Worm (Caenorhabditis elegans) whole organism, mixed stage, embryonic: ENCODE measurements around the gene ribo-1.
A peak's percentile ranks its signal among the peaks of the same experiment; 100 is the strongest.

Experiments used
- M03D4.4 ChIP-seq: sonication (generic microtip); optimal IDR thresholded peaks from 2 replicates; lab custom pipeline; 2017; ENCODE audit warnings: mild to moderate bottlenecking, missing genetic modification characterization, missing compliant biosample characterization
- bed-3 ChIP-seq: fragments of 200-800 bp; sonication (Bioruptor generic); optimal IDR thresholded peaks from 3 replicates; lab custom pipeline; 2018; ENCODE audit warnings: mild to moderate bottlenecking, missing genetic modification characterization, moderate library complexity, missing compliant biosample characterization
- blmp-1 ChIP-seq: fragments of 150-350 bp; optimal IDR thresholded peaks from 2 replicates; lab custom pipeline; 2014; ENCODE audit warnings: missing biosample characterization, missing genetic modification characterization
- ceh-43 ChIP-seq: fragments of 200-800 bp; sonication (Bioruptor generic); optimal IDR thresholded peaks from 2 replicates; lab custom pipeline; 2018; ENCODE audit warnings: mild to moderate bottlenecking, missing genetic modification characterization, moderate library complexity, missing compliant biosample characterization
- ceh-83 ChIP-seq: fragments of 200-800 bp; sonication (Bioruptor generic); optimal IDR thresholded peaks from 2 replicates; lab custom pipeline; 2018; ENCODE audit warnings: mild to moderate bottlenecking, missing genetic modification characterization, missing compliant biosample characterization
- ces-1 ChIP-seq: fragments of 150-350 bp; optimal IDR thresholded peaks from 2 replicates; lab custom pipeline; 2014; ENCODE audit warnings: missing biosample characterization, missing genetic modification reagents, missing genetic modification characterization
- cnd-1 ChIP-seq: fragments of 200-800 bp; sonication (Bioruptor generic); optimal IDR thresholded peaks from 2 replicates; lab custom pipeline; 2018; ENCODE audit warnings: mild to moderate bottlenecking, missing genetic modification characterization, missing compliant biosample characterization
- drap-1 ChIP-seq: fragments of 200-800 bp; sonication (Bioruptor generic); optimal IDR thresholded peaks from 3 replicates; lab custom pipeline; 2018; ENCODE audit warnings: mild to moderate bottlenecking, missing genetic modification characterization, missing compliant biosample characterization
- elt-3 ChIP-seq: fragments of 150-350 bp; optimal IDR thresholded peaks from 2 replicates; lab custom pipeline; 2014; ENCODE audit warnings: missing biosample characterization, missing genetic modification characterization
- flh-1 ChIP-seq: fragments of 200-800 bp; sonication (Bioruptor generic); optimal IDR thresholded peaks from 2 replicates; lab custom pipeline; 2018; ENCODE audit warnings: mild to moderate bottlenecking, missing genetic modification characterization, moderate library complexity, missing compliant biosample characterization
- ham-2 ChIP-seq: fragments of 200-800 bp; sonication (Bioruptor generic); optimal IDR thresholded peaks from 2 replicates; lab custom pipeline; 2018; ENCODE audit warnings: mild to moderate bottlenecking, missing genetic modification characterization, missing compliant biosample characterization
- hlh-1 ChIP-seq: fragments of 150-350 bp; optimal IDR thresholded peaks from 2 replicates; lab custom pipeline; 2014; ENCODE audit warnings: missing biosample characterization, missing genetic modification reagents, missing genetic modification characterization
- lin-13 ChIP-seq: fragments of 150-350 bp; optimal IDR thresholded peaks from 2 replicates; lab custom pipeline; 2014; ENCODE audit warnings: missing biosample characterization, missing genetic modification characterization
- lin-32 ChIP-seq: fragments of 200-800 bp; sonication (Bioruptor generic); optimal IDR thresholded peaks from 2 replicates; lab custom pipeline; 2018; ENCODE audit warnings: mild to moderate bottlenecking, missing genetic modification characterization, missing compliant biosample characterization
- lsy-2 ChIP-seq: fragments of 150-350 bp; optimal IDR thresholded peaks from 2 replicates; lab custom pipeline; 2014; ENCODE audit warnings: missing biosample characterization, missing genetic modification characterization
- mab-5 ChIP-seq: fragments of 150-350 bp; optimal IDR thresholded peaks from 2 replicates; lab custom pipeline; 2014; ENCODE audit warnings: missing biosample characterization, missing genetic modification characterization
- mep-1 ChIP-seq: fragments of 150-350 bp; optimal IDR thresholded peaks from 2 replicates; lab custom pipeline; 2017; ENCODE audit warnings: missing biosample characterization, missing genetic modification reagents, missing genetic modification characterization, inconsistent platforms
- mls-2 ChIP-seq: sonication (generic microtip); optimal IDR thresholded peaks from 2 replicates; lab custom pipeline; 2016; ENCODE audit warnings: mild to moderate bottlenecking, missing genetic modification characterization, moderate library complexity, missing compliant biosample characterization
- nhr-12 ChIP-seq: fragments of 150-350 bp; optimal IDR thresholded peaks from 2 replicates; lab custom pipeline; 2014; ENCODE audit warnings: missing biosample characterization, missing genetic modification characterization
- nhr-2 ChIP-seq: fragments of 150-350 bp; optimal IDR thresholded peaks from 2 replicates; lab custom pipeline; 2014; ENCODE audit warnings: missing biosample characterization, missing genetic modification characterization
- nhr-237 ChIP-seq: fragments of 150-350 bp; optimal IDR thresholded peaks from 2 replicates; lab custom pipeline; 2014; ENCODE audit warnings: missing biosample characterization, missing genetic modification characterization
- nhr-28 ChIP-seq: fragments of 150-350 bp; optimal IDR thresholded peaks from 2 replicates; lab custom pipeline; 2014; ENCODE audit warnings: missing biosample characterization, missing genetic modification characterization
- nhr-76 ChIP-seq: sonication (generic microtip); optimal IDR thresholded peaks from 2 replicates; lab custom pipeline; 2017; ENCODE audit warnings: missing biosample characterization, missing genetic modification characterization
- snpc-4 ChIP-seq: fragments of 150-350 bp; optimal IDR thresholded peaks from 2 replicates; lab custom pipeline; 2014; ENCODE audit warnings: missing biosample characterization, missing genetic modification characterization
- sptf-1 ChIP-seq: sonication (generic microtip); optimal IDR thresholded peaks from 2 replicates; lab custom pipeline; 2017; ENCODE audit warnings: mild to moderate bottlenecking, missing genetic modification characterization, moderate library complexity, missing compliant biosample characterization
- tbx-8 ChIP-seq: fragments of 200-800 bp; sonication (Bioruptor generic); optimal IDR thresholded peaks from 2 replicates; lab custom pipeline; 2018; ENCODE audit warnings: mild to moderate bottlenecking, missing genetic modification characterization, moderate library complexity, missing compliant biosample characterization
- unc-120 ChIP-seq: sonication (generic microtip); optimal IDR thresholded peaks from 2 replicates; lab custom pipeline; 2017; ENCODE audit warnings: missing genetic modification characterization, missing compliant biosample characterization; ENCODE audit not compliant: poor library complexity, severe bottlenecking
- unc-62 ChIP-seq: fragments of 150-350 bp; optimal IDR thresholded peaks from 2 replicates; lab custom pipeline; 2014; ENCODE audit warnings: missing biosample characterization, missing genetic modification reagents, missing genetic modification characterization
- zip-8 ChIP-seq: fragments of 150-350 bp; optimal IDR thresholded peaks from 2 replicates; lab custom pipeline; 2014; ENCODE audit warnings: missing biosample characterization, missing genetic modification characterization
- ztf-11 ChIP-seq: fragments of 150-350 bp; optimal IDR thresholded peaks from 2 replicates; lab custom pipeline; 2014; ENCODE audit warnings: missing biosample characterization, missing genetic modification characterization

The ribo-1 gene

DNA sequence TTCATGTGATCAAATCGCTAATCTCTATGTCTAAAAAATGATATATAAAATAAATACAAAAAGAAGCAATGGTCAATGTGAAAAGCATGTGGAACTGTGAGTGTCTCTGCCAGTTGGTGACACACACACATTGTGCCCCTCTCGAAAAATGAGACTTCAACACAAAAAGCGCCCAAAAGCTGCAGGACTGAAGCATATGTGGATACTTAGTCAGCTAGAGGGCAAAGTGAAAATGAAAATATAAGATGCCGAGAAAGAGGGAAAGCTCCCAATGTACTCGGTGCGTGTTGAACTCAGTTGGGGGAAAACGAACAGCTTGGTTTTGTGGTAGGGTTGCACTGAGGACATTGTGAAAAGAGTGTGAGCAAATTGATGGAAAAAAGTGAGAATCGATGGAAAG is 29.3 kb upstream of the ribo-1 start:
- TF ChIP-seq tbx-8 (GFP tag; lab: Kevin White, UChicago) (no peak), unc-62 (GFP tag; lab: Kevin White, UChicago) (peak; percentile 21), ces-1 (GFP tag; lab: Kevin White, UChicago) (peak; percentile 57), hlh-1 (peak; percentile 45), ztf-11 (tag; lab: Kevin White, UChicago) (no peak)

DNA sequence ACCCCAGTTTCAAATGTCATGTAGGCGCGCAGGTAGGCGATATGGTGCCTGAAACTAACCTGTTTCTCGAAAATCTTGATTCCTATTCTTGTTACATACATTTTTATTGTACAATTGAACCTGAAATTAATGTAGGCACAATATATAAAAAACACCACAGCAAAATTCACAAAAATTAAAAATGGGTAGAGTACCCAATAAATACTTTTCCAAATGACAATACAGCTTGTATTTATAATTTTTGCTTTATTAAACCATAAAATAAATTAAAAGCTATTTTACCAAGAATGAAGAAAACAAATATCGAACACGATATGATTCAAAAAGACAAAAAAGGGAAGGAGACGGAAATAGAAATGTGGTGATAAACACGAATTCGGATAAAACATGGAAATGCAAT is 27.1 kb upstream of the ribo-1 start, which contains the start of gene tre-2:
Gene tre-2, minus strand, starts transcription at position 101 of the 400 bp plus-strand sequence.
- TF ChIP-seq ces-1 (GFP tag; lab: Kevin White, UChicago) (no peak), flh-1 (GFP tag; lab: Kevin White, UChicago) (no peak), blmp-1 (no peak), ceh-83 (GFP tag; lab: Kevin White, UChicago) (no peak), ham-2 (GFP tag; lab: Kevin White, UChicago) (no peak), nhr-2 (tag; lab: Kevin White, UChicago) (no peak), sptf-1 (no peak), unc-62 (GFP tag; lab: Kevin White, UChicago) (no peak), bed-3 (no peak), unc-120 (tag; lab: Kevin White, UChicago) (no peak), nhr-28 (tag; lab: Kevin White, UChicago) (no peak), M03D4.4 (tag; lab: Kevin White, UChicago) (no peak), nhr-76 (tag; lab: Kevin White, UChicago) (no peak)

ce11 chrIV:6887601-6888099 is 22.8 kb upstream of the ribo-1 start, which contains the start of the genes T05A12.3 and T05A12.4:
Gene T05A12.3, minus strand, starts transcription at chrIV:6887651.
Gene T05A12.4, plus strand, starts transcription at chrIV:6887948.
- no peak for TF ChIP-seq ham-2 (GFP tag; lab: Kevin White, UChicago)
- peak; percentile 24 for TF ChIP-seq lsy-2 (tag; lab: Kevin White, UChicago)
- TF ChIP-seq drap-1 (GFP tag; lab: Kevin White, UChicago) = peak; percentile 27
- no peak for TF ChIP-seq bed-3
- peak; percentile 5 for TF ChIP-seq ces-1 (GFP tag; lab: Kevin White, UChicago)

ce11 chrIV:6903575-6903974 is 6.9 kb upstream of the ribo-1 start, which contains the start of gene T22D1.5:
Gene T22D1.5, plus strand, starts transcription at chrIV:6903950.
- TF ChIP-seq ztf-11 (tag; lab: Kevin White, UChicago) (no peak), snpc-4 (tag; lab: Kevin White, UChicago) (no peak), ceh-43 (GFP tag; lab: Kevin White, UChicago) (no peak), nhr-12 (tag; lab: Kevin White, UChicago) (no peak), mab-5 (no peak)

DNA sequence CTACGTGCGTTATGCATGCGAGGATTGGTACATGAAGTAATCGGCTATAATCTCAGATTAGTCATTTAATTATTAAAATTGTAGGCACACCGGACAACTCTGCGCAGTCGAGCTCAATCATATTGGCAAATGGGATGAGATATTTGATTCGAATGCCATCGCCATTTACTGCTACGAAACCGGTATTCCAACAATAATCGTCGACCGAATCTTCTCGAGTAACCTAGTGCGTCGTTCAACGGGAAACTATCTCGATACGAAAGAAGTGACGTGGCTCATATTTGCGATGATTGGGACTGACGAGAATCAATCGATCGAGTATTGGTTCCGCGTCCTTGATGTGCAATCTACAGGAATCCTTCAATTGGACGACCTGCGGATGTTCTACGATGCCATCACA is 5.9 kb upstream of the ribo-1 start:
- TF ChIP-seq snpc-4 (tag; lab: Kevin White, UChicago) (no peak), ham-2 (GFP tag; lab: Kevin White, UChicago) (no peak)

- TF ChIP-seq nhr-237 (no peak), elt-3 (tag; lab: Kevin White, UChicago) (no peak), M03D4.4 (tag; lab: Kevin White, UChicago) (no peak), cnd-1 (tag; lab: Kevin White, UChicago) (no peak), lin-13 (no peak), flh-1 (GFP tag; lab: Kevin White, UChicago) (no peak), nhr-76 (tag; lab: Kevin White, UChicago) (no peak), unc-62 (GFP tag; lab: Kevin White, UChicago) (no peak), ztf-11 (tag; lab: Kevin White, UChicago) (no peak), mep-1 (tag; lab: Kevin White, UChicago) (no peak), nhr-12 (tag; lab: Kevin White, UChicago) (no peak), ceh-43 (GFP tag; lab: Kevin White, UChicago) (no peak), tbx-8 (GFP tag; lab: Kevin White, UChicago) (no peak), mls-2 (tag; lab: Kevin White, UChicago) (no peak), lin-32 (no peak), ceh-83 (GFP tag; lab: Kevin White, UChicago) (no peak), drap-1 (GFP tag; lab: Kevin White, UChicago) (no peak), zip-8 (tag; lab: Kevin White, UChicago) (no peak), blmp-1 (no peak)
Measured at ce11 chrIV:6905428-6905827, 5.1 kb upstream of the ribo-1 start.
